Fruit fly (Drosophila melanogaster) whole organism, embryonic: Measurements from ENCODE around the gene CG2931.

Experiments used
- CG15696 ChIP-seq: fragments of 200-800 bp; sonication (Bioruptor generic); optimal IDR thresholded peaks from 2 replicates; lab custom pipeline; 2019; ENCODE audit warnings: missing biosample characterization, mild to moderate bottlenecking, missing genetic modification characterization, moderate library complexity
- CG4360 ChIP-seq: fragments of 200-800 bp; sonication (Bioruptor generic); IDR thresholded peaks from 2 replicates; pipeline ENCODE4 v1.3.6; 2022; ENCODE audit warnings: missing biosample characterization, missing genetic modification characterization
- CG7357 ChIP-seq: fragments of 200-800 bp; sonication (Bioruptor generic); IDR thresholded peaks from 3 replicates; pipeline ENCODE4 v1.3.6; 2022; ENCODE audit warnings: missing biosample characterization, missing genetic modification characterization
- crp ChIP-seq, 2 experiments: fragments of 200-800 bp; sonication (Bioruptor generic); optimal IDR thresholded peaks; 2 replicates in 1 of 2; 3 replicates in 1 of 2; lab custom pipeline; 2017; ENCODE audit warnings: missing biosample characterization in 2 of 2, missing genetic modification characterization in 2 of 2, mild to moderate bottlenecking in 1 of 2, moderate library complexity in 1 of 2
- grau ChIP-seq: fragments of 200-800 bp; optimal IDR thresholded peaks from 3 replicates; lab custom pipeline; 2019; ENCODE audit warnings: missing biosample characterization, mild to moderate bottlenecking, missing genetic modification characterization, moderate library complexity
- tup ChIP-seq: fragments of 200-800 bp; sonication (Bioruptor generic); optimal IDR thresholded peaks from 2 replicates; lab custom pipeline; 2016; ENCODE audit warnings: missing biosample characterization, mild to moderate bottlenecking, missing genetic modification characterization, moderate library complexity

DNA sequence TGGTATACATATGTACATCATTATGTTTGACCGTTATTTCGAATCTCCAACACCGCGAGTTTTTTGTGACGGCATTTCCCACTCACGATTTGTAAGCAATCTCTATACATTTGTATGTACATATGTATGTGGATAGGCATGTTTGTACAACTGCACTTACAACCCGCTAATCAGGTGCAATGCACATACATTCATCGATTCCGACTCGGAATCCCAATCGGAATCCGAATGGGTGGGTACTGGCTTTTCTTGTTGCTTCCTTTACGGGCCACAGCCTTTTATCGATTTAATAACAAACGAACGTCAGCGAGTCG lies 3.0 kb upstream of the CG2931 start:
- no peak for TF ChIP-seq CG15696 (tag; lab: Kevin White, UChicago)
- TF ChIP-seq grau (tag; lab: Kevin White, UChicago): no peak
- TF ChIP-seq CG7357 (GFP tag; lab: Robert Waterston, UW): no peak
- no peak for TF ChIP-seq tup
- TF ChIP-seq crp (GFP tag; optimal IDR thresholded peaks at IDR 0.05; lab: Kevin White, UChicago): no peak
- no peak for TF ChIP-seq CG4360 (GFP tag; lab: Robert Waterston, UW)
